Worm (Caenorhabditis elegans) whole organism, young adult: ENCODE measurements around the gene T19D2.3.

Experiments
- akir-1 ChIP-seq: fragments of 200-800 bp; sonication (Bioruptor generic); optimal IDR thresholded peaks from 2 replicates; lab custom pipeline; 2018; ENCODE audit warnings: mild to moderate bottlenecking, missing genetic modification characterization, moderate library complexity, missing compliant biosample characterization
- tlf-1 ChIP-seq: fragments of 200-800 bp; sonication (Bioruptor generic); optimal IDR thresholded peaks from 2 replicates; lab custom pipeline; 2018; ENCODE audit warnings: mild to moderate bottlenecking, missing genetic modification characterization, missing compliant biosample characterization

DNA sequence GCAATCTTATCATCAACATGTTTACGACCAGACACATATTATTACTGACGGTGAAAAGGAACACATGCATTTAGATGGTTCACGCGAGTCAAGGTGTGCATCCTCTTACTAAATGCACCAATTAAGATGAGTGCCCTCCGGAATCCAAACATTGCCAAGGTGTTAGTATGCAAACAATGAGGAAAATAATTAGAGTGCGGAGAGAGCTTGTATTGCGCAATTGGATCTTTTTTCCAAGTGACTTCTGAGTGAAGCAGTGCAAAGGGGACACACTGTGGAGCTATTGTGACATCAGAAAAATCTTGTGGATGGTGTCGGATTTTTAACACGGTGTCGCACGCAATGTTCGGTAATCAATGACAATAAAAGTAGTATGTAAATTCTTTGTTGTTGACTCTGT, 38.2 kb downstream of the T19D2.3 start:
- TF ChIP-seq akir-1 (GFP tag; lab: Kevin White, UChicago) = no peak
- no peak for TF ChIP-seq tlf-1 (GFP tag; lab: Kevin White, UChicago)
